Fruit fly (Drosophila melanogaster) whole organism, embryonic: ENCODE results near the gene path.
A peak's percentile ranks its signal among the peaks of the same experiment; 100 is the strongest.

ENCODE experiments used
- BEAF-32 ChIP-seq: fragments of 200-800 bp; sonication (Bioruptor generic); optimal IDR thresholded peaks from 3 replicates; lab custom pipeline; 2017; ENCODE audit warnings: missing biosample characterization, missing genetic modification characterization, mild to moderate bottlenecking, moderate library complexity, missing genetic modification reagents
- CG12219 ChIP-seq: fragments of 200-800 bp; sonication (Bioruptor generic); optimal IDR thresholded peaks from 3 replicates; lab custom pipeline; 2018; ENCODE audit warnings: missing biosample characterization, mild to moderate bottlenecking, missing genetic modification characterization
- CG13296 ChIP-seq: fragments of 200-800 bp; sonication (Bioruptor generic); optimal IDR thresholded peaks from 3 replicates; lab custom pipeline; 2018; ENCODE audit warnings: missing biosample characterization, mild to moderate bottlenecking, missing genetic modification characterization
- CG13894 ChIP-seq: fragments of 200-800 bp; sonication (Bioruptor generic); optimal IDR thresholded peaks from 3 replicates; lab custom pipeline; 2018; ENCODE audit warnings: missing biosample characterization, mild to moderate bottlenecking, missing genetic modification characterization, moderate library complexity
- CG15073 ChIP-seq: fragments of 200-800 bp; sonication (Bioruptor generic); optimal IDR thresholded peaks from 2 replicates; lab custom pipeline; 2016; ENCODE audit warnings: missing biosample characterization, missing genetic modification characterization
- CG31224 ChIP-seq: fragments of 200-800 bp; sonication (Bioruptor generic); IDR thresholded peaks from 2 replicates; pipeline ENCODE4 v1.3.6; 2022; ENCODE audit warnings: missing biosample characterization, missing genetic modification characterization
- CG3163 ChIP-seq: fragments of 200-800 bp; sonication (Bioruptor generic); optimal IDR thresholded peaks from 3 replicates; lab custom pipeline; 2016; ENCODE audit warnings: missing biosample characterization, missing genetic modification characterization
- CG4820 ChIP-seq: fragments of 200-800 bp; sonication (Bioruptor generic); optimal IDR thresholded peaks from 3 replicates; lab custom pipeline; 2016; ENCODE audit warnings: missing biosample characterization, missing genetic modification characterization
- CoRest ChIP-seq: fragments of 200-800 bp; sonication (Bioruptor generic); optimal IDR thresholded peaks from 3 replicates; lab custom pipeline; 2018; ENCODE audit warnings: missing biosample characterization, mild to moderate bottlenecking, missing genetic modification characterization, moderate library complexity
- E2f1 ChIP-seq: fragments of 200-800 bp; sonication (Bioruptor generic); IDR thresholded peaks from 2 replicates; pipeline ENCODE4 v1.3.6; 2022; ENCODE audit warnings: missing biosample characterization, missing genetic modification characterization
- MTF-1 ChIP-seq: fragments of 200-800 bp; sonication (Bioruptor generic); optimal IDR thresholded peaks from 2 replicates; lab custom pipeline; 2018; ENCODE audit warnings: missing biosample characterization, mild to moderate bottlenecking, missing genetic modification characterization, borderline replicate concordance
- Med ChIP-seq: fragments of 200-800 bp; sonication (Bioruptor generic); peaks from one replicate; lab custom pipeline; 2016; ENCODE audit warnings: missing biosample characterization, missing genetic modification characterization, mild to moderate bottlenecking, inconsistent platforms, moderate library complexity
- Mrtf ChIP-seq: fragments of 200-800 bp; sonication (Bioruptor generic); IDR thresholded peaks from 3 replicates; pipeline ENCODE4 v1.3.6; 2022; ENCODE audit warnings: missing biosample characterization, missing genetic modification characterization
- Nf-YC ChIP-seq: fragments of 200-800 bp; optimal IDR thresholded peaks from 3 replicates; lab custom pipeline; 2019; ENCODE audit warnings: missing biosample characterization, mild to moderate bottlenecking, missing genetic modification characterization, moderate library complexity
- PHDP ChIP-seq: fragments of 200-800 bp; sonication (Bioruptor generic); optimal IDR thresholded peaks from 3 replicates; lab custom pipeline; 2018; ENCODE audit warnings: missing biosample characterization, mild to moderate bottlenecking, missing genetic modification characterization, moderate library complexity
- Pdp1 ChIP-seq, 2 experiments: fragments of 200-800 bp; sonication (Bioruptor generic); optimal IDR thresholded peaks; 3 replicates each; lab custom pipeline; 2016; ENCODE audit warnings: missing biosample characterization in 2 of 2, missing genetic modification characterization in 2 of 2, mild to moderate bottlenecking in 1 of 2, moderate library complexity in 1 of 2
- Ssrp ChIP-seq: fragments of 200-800 bp; sonication (Bioruptor generic); optimal IDR thresholded peaks from 2 replicates; lab custom pipeline; 2018; ENCODE audit warnings: missing biosample characterization, mild to moderate bottlenecking, missing genetic modification characterization, moderate library complexity
- Trl ChIP-seq, 3 experiments: fragments of >200 bp in 2 of 3; fragments of 200-800 bp in 1 of 3; sonication (Bioruptor generic) in 1 of 3; optimal IDR thresholded peaks; 2 replicates in 1 of 3; 3 replicates in 2 of 3; lab custom pipeline; 2016 to 2017; ENCODE audit warnings: missing biosample characterization in 1 of 3, missing genetic modification characterization in 1 of 3
- ac ChIP-seq: fragments of 200-800 bp; sonication (Bioruptor generic); optimal IDR thresholded peaks from 3 replicates; lab custom pipeline; 2017; ENCODE audit warnings: missing biosample characterization, mild to moderate bottlenecking, missing genetic modification characterization
- chinmo ChIP-seq: fragments of 200-800 bp; sonication (Bioruptor generic); IDR thresholded peaks from 4 replicates; pipeline ENCODE4 v1.3.6; 2022; ENCODE audit warnings: missing biosample characterization, missing genetic modification characterization; ENCODE audit not compliant: partially characterized antibody
- cwo ChIP-seq: fragments of 200-800 bp; sonication (Bioruptor generic); optimal IDR thresholded peaks from 3 replicates; lab custom pipeline; 2017; ENCODE audit warnings: missing biosample characterization, missing genetic modification characterization, mild to moderate bottlenecking, moderate library complexity, missing genetic modification reagents
- dan ChIP-seq: fragments of 200-800 bp; sonication (Bioruptor generic); IDR thresholded peaks from 2 replicates; pipeline ENCODE4 v1.3.6; 2022; ENCODE audit warnings: missing biosample characterization, missing genetic modification characterization
- esg ChIP-seq: fragments of 200-800 bp; sonication (Bioruptor generic); conservative IDR thresholded peaks from 2 replicates; pipeline ENCODE4 v1.3.6; 2022; ENCODE audit warnings: missing biosample characterization, missing genetic modification characterization
- exex ChIP-seq: fragments of 200-800 bp; sonication (Bioruptor generic); optimal IDR thresholded peaks from 4 replicates; lab custom pipeline; 2018; ENCODE audit warnings: missing biosample characterization, mild to moderate bottlenecking, missing genetic modification characterization, moderate library complexity
- grn ChIP-seq: fragments of 200-800 bp; sonication (Bioruptor generic); optimal IDR thresholded peaks from 3 replicates; lab custom pipeline; 2017; ENCODE audit warnings: missing biosample characterization, missing genetic modification characterization
- kah ChIP-seq: fragments of 200-800 bp; sonication (Bioruptor generic); optimal IDR thresholded peaks from 2 replicates; lab custom pipeline; 2018; ENCODE audit warnings: missing biosample characterization, mild to moderate bottlenecking, missing genetic modification characterization
- lilli ChIP-seq: fragments of 200-800 bp; sonication (Bioruptor generic); optimal IDR thresholded peaks from 3 replicates; lab custom pipeline; 2016; ENCODE audit warnings: missing biosample characterization, missing genetic modification characterization
- maf-S ChIP-seq: fragments of 200-800 bp; sonication (Bioruptor generic); optimal IDR thresholded peaks from 2 replicates; lab custom pipeline; 2016; ENCODE audit warnings: missing biosample characterization, missing genetic modification characterization
- mirr ChIP-seq: fragments of 200-800 bp; sonication (Bioruptor generic); optimal IDR thresholded peaks from 3 replicates; lab custom pipeline; 2018; ENCODE audit warnings: missing biosample characterization, mild to moderate bottlenecking, missing genetic modification characterization
- mld ChIP-seq: fragments of 200-800 bp; sonication (Bioruptor generic); IDR thresholded peaks from 3 replicates; pipeline ENCODE4 v1.3.6; 2022; ENCODE audit warnings: missing biosample characterization, missing genetic modification characterization; ENCODE audit not compliant: partially characterized antibody
- nau ChIP-seq: fragments of 200-800 bp; sonication (Bioruptor generic); optimal IDR thresholded peaks from 3 replicates; lab custom pipeline; 2017; ENCODE audit warnings: missing biosample characterization, mild to moderate bottlenecking, missing genetic modification characterization, missing genetic modification reagents
- nerfin-1 ChIP-seq: fragments of 200-800 bp; sonication (Bioruptor generic); optimal IDR thresholded peaks from 3 replicates; lab custom pipeline; 2019; ENCODE audit warnings: missing biosample characterization, mild to moderate bottlenecking, missing genetic modification characterization, moderate library complexity
- scrt ChIP-seq: fragments of 200-800 bp; sonication (Bioruptor generic); optimal IDR thresholded peaks from 2 replicates; lab custom pipeline; 2018; ENCODE audit warnings: missing biosample characterization, mild to moderate bottlenecking, missing genetic modification characterization, moderate library complexity
- sens ChIP-seq: fragments of 200-800 bp; sonication (Bioruptor generic); peaks from one replicate; lab custom pipeline; 2016; ENCODE audit warnings: missing biosample characterization, missing genetic modification characterization
- sqz ChIP-seq: fragments of 200-800 bp; sonication (Bioruptor generic); optimal IDR thresholded peaks from 3 replicates; lab custom pipeline; 2018; ENCODE audit warnings: missing biosample characterization, mild to moderate bottlenecking, missing genetic modification characterization
- tna ChIP-seq: fragments of 200-800 bp; sonication (Bioruptor generic); IDR thresholded peaks from 2 replicates; pipeline ENCODE4 v1.3.6; 2022; ENCODE audit warnings: missing biosample characterization, missing genetic modification characterization; ENCODE audit not compliant: partially characterized antibody
- usp ChIP-seq: fragments of >200 bp; optimal IDR thresholded peaks from 2 replicates; lab custom pipeline; 2017; ENCODE audit warnings: missing biosample characterization, missing genetic modification characterization
- z ChIP-seq: fragments of 200-800 bp; sonication (Bioruptor generic); IDR thresholded peaks from 3 replicates; pipeline ENCODE4 v1.3.6; 2022; ENCODE audit warnings: missing biosample characterization, missing genetic modification characterization
- zf30C ChIP-seq: fragments of 200-800 bp; sonication (Bioruptor generic); optimal IDR thresholded peaks from 3 replicates; lab custom pipeline; 2018; ENCODE audit warnings: missing biosample characterization, mild to moderate bottlenecking, missing genetic modification characterization

path gene

dm6 chr3L:9503552-9504317 is 1.4 kb downstream of the path start (continued):
- TF ChIP-seq Med (peak; percentile 70), CG4820 (GFP tag; lab: Kevin White, UChicago) (no peak), z (GFP tag; lab: Robert Waterston, UW) (no peak), esg (GFP tag; lab: Robert Waterston, UW) (no peak), sens (GFP tag; lab: Kevin White, UChicago) (peak; percentile 70), maf-S (GFP tag; lab: Kevin White, UChicago) (no peak), E2f1 (GFP tag; lab: Robert Waterston, UW) (no peak), CG13296 (GFP tag; lab: Kevin White, UChicago) (no peak), CG15073 (no peak), zf30C (peak; percentile 20)
- TF ChIP-seq, all 482 proteins: peak for 46

dm6 chr3L:9502856-9503255 is 2.3 kb downstream of the path start:
- TF ChIP-seq chinmo (GFP tag; lab: Robert Waterston, UW), result 0 out of 4 replicates have a peak, but pooled peaks have one; percentile 15
- TF ChIP-seq exex (tag; lab: Kevin White, UChicago), result peak; percentile 14
- peak; percentile 6 for TF ChIP-seq mirr (GFP tag; lab: Kevin White, UChicago)
- peak in 1 of 2 experiments; percentile 80 for TF ChIP-seq Pdp1 (GFP tag; optimal IDR thresholded peaks at IDR 0.05; lab: Kevin White, UChicago)
- TF ChIP-seq Ssrp, result no peak
- TF ChIP-seq, all 482 proteins: peak for 4

dm6 chr3L:9502294-9502693 is 2.8 kb downstream of the path start:
- TF ChIP-seq PHDP (tag; lab: Kevin White, UChicago) (no peak), Med (peak; percentile 73), CG12219 (no peak), nau (GFP tag; lab: Kevin White, UChicago) (peak; percentile 28), sens (GFP tag; lab: Kevin White, UChicago) (peak; percentile 72)

- peak; percentile 18 for TF ChIP-seq sens (GFP tag; lab: Kevin White, UChicago)
- no peak for TF ChIP-seq dan (GFP tag; lab: Robert Waterston, UW)
- TF ChIP-seq nerfin-1 (tag; lab: Kevin White, UChicago), result peak; percentile 68
- no peak for TF ChIP-seq MTF-1 (GFP tag; lab: Kevin White, UChicago)
- peak; percentile 62 for TF ChIP-seq kah (GFP tag; lab: Kevin White, UChicago)
- TF ChIP-seq Trl (optimal IDR thresholded peaks at IDR 0.05; lab: Kevin White, UChicago), result peak in 1 of 2 experiments; percentile 22
- TF ChIP-seq Trl (GFP tag; optimal IDR thresholded peaks at IDR 0.05; lab: Kevin White, UChicago), result no peak
- TF ChIP-seq sqz (GFP tag; lab: Kevin White, UChicago), result peak; percentile 59
- peak; percentile 74 for TF ChIP-seq CG3163 (GFP tag; lab: Kevin White, UChicago)
- TF ChIP-seq scrt (GFP tag; lab: Kevin White, UChicago), result peak; percentile 60
- TF ChIP-seq, all 482 proteins: peak for 7
Observed at dm6 chr3L:9501298-9501697, 3.8 kb downstream of the path start.

dm6 chr3L:9499919-9500807 is 5.0 kb downstream of the path start:
- no peak for TF ChIP-seq tna (GFP tag; lab: Robert Waterston, UW)
- no peak for TF ChIP-seq CG31224
- TF ChIP-seq ac, result no peak
- no peak for TF ChIP-seq mld (GFP tag; lab: Robert Waterston, UW)
- peak; percentile 69 for TF ChIP-seq mirr (GFP tag; lab: Kevin White, UChicago)
- TF ChIP-seq Med, result peak; percentile 38
- no peak for TF ChIP-seq CoRest (tag; lab: Kevin White, UChicago)
- no peak for TF ChIP-seq BEAF-32 (GFP tag; lab: Kevin White, UChicago)
- peak; percentile 58 for TF ChIP-seq exex (tag; lab: Kevin White, UChicago)
- peak; percentile 43 for TF ChIP-seq cwo (GFP tag; lab: Kevin White, UChicago)
- TF ChIP-seq Mrtf, result no peak
- TF ChIP-seq Nf-YC (tag; lab: Kevin White, UChicago), result no peak
- no peak for TF ChIP-seq usp (GFP tag; lab: Kevin White, UChicago)
- TF ChIP-seq lilli (GFP tag; lab: Kevin White, UChicago), result no peak
- peak; percentile 11 for TF ChIP-seq CG13894
- peak; percentile 39 for TF ChIP-seq grn (GFP tag; lab: Kevin White, UChicago)
